Worm (Caenorhabditis elegans) whole organism, late embryonic: ENCODE measurements around the gene C50A2.7.

Experiments used
- ama-1 ChIP-seq: fragments of 150-350 bp; optimal IDR thresholded peaks from 2 replicates; lab custom pipeline; 2014
- ceh-30 ChIP-seq: fragments of 150-350 bp; optimal IDR thresholded peaks from 2 replicates; lab custom pipeline; 2014; ENCODE audit warnings: missing biosample characterization, missing genetic modification characterization
- ceh-34 ChIP-seq: sonication (generic microtip); optimal IDR thresholded peaks from 2 replicates; lab custom pipeline; 2016; ENCODE audit warnings: mild to moderate bottlenecking, missing genetic modification characterization, missing compliant biosample characterization
- ceh-45 ChIP-seq: fragments of 200-800 bp; sonication (Bioruptor generic); IDR thresholded peaks from 2 replicates; pipeline ENCODE4 v1.3.6; 2022; ENCODE audit warnings: missing genetic modification reagents, missing genetic modification characterization, missing compliant biosample characterization
- ceh-48 ChIP-seq: sonication (generic microtip); optimal IDR thresholded peaks from 2 replicates; lab custom pipeline; 2016; ENCODE audit warnings: missing genetic modification characterization, inconsistent platforms, missing compliant biosample characterization
- che-1 ChIP-seq: sonication (generic microtip); optimal IDR thresholded peaks from 2 replicates; lab custom pipeline; 2016; ENCODE audit warnings: mild to moderate bottlenecking, missing genetic modification characterization, missing compliant biosample characterization
- hlh-13 ChIP-seq: fragments of 200-800 bp; sonication (Bioruptor generic); optimal IDR thresholded peaks from 2 replicates; lab custom pipeline; 2018; ENCODE audit warnings: mild to moderate bottlenecking, missing genetic modification characterization, missing compliant biosample characterization
- hlh-15 ChIP-seq: sonication (generic microtip); optimal IDR thresholded peaks from 2 replicates; lab custom pipeline; 2016; ENCODE audit warnings: missing genetic modification characterization, missing compliant biosample characterization
- pag-3 ChIP-seq: sonication (generic microtip); optimal IDR thresholded peaks from 2 replicates; lab custom pipeline; 2016; ENCODE audit warnings: missing compliant biosample characterization, missing genetic modification characterization, borderline replicate concordance
- pqm-1 ChIP-seq: sonication (generic microtip); optimal IDR thresholded peaks from 2 replicates; lab custom pipeline; 2016; ENCODE audit warnings: missing genetic modification characterization, missing compliant biosample characterization
- pros-1 ChIP-seq: fragments of 150-350 bp; optimal IDR thresholded peaks from 2 replicates; lab custom pipeline; 2014; ENCODE audit warnings: missing biosample characterization, missing genetic modification reagents, missing genetic modification characterization
- rnt-1 ChIP-seq: sonication (generic microtip); optimal IDR thresholded peaks from 2 replicates; lab custom pipeline; 2016; ENCODE audit warnings: missing genetic modification characterization, missing compliant biosample characterization
- unc-86 ChIP-seq: sonication (generic microtip); optimal IDR thresholded peaks from 2 replicates; lab custom pipeline; 2016; ENCODE audit warnings: missing genetic modification characterization, missing compliant biosample characterization

ce11 chrIV:1118566-1118965 lies 44.7 kb upstream of the C50A2.7 start, which contains the start of gene srx-13:
- TF ChIP-seq ceh-45 (GFP tag; lab: Robert Waterston, UW), result no peak
- TF ChIP-seq hlh-13, result no peak
- no peak for TF ChIP-seq pqm-1
- no peak for TF ChIP-seq unc-86 (tag; lab: Kevin White, UChicago)
- TF ChIP-seq ceh-48, result no peak
- TF ChIP-seq hlh-15 (tag; lab: Kevin White, UChicago), result no peak
- no peak for TF ChIP-seq ceh-30 (tag; lab: Kevin White, UChicago)
- no peak for TF ChIP-seq che-1 (tag; lab: Kevin White, UChicago)
- TF ChIP-seq rnt-1 (tag; lab: Kevin White, UChicago), result no peak
- TF ChIP-seq pros-1 (tag; lab: Kevin White, UChicago), result no peak
- TF ChIP-seq ceh-34 (tag; lab: Kevin White, UChicago), result no peak
- TF ChIP-seq pag-3 (tag; lab: Kevin White, UChicago), result no peak
- TF ChIP-seq ama-1 (lab: Kevin White, UChicago), result no peak
